Worm (Caenorhabditis elegans) whole organism, young adult: Measurements from ENCODE around the gene C17A2.3.

Experiments used
- B0336.3 ChIP-seq: fragments of 200-800 bp; sonication (Bioruptor generic); IDR thresholded peaks from 2 replicates; pipeline ENCODE4 v1.3.6; 2022; ENCODE audit warnings: missing genetic modification characterization, missing compliant biosample characterization
- C17E4.6 ChIP-seq: fragments of 200-800 bp; sonication (Bioruptor generic); IDR thresholded peaks from 2 replicates; pipeline ENCODE4 v1.3.6; 2022; ENCODE audit warnings: missing genetic modification reagents, missing genetic modification characterization, missing compliant biosample characterization
- D2030.7 ChIP-seq: fragments of 200-800 bp; sonication (Bioruptor generic); IDR thresholded peaks from 2 replicates; pipeline ENCODE4 v1.3.6; 2022; ENCODE audit warnings: missing genetic modification reagents, missing genetic modification characterization, missing compliant biosample characterization
- F23B12.7 ChIP-seq: sonication (generic microtip); optimal IDR thresholded peaks from 2 replicates; lab custom pipeline; 2017; ENCODE audit warnings: missing genetic modification characterization, mild to moderate bottlenecking, missing compliant biosample characterization, antibody characterized with exemption, moderate library complexity; ENCODE audit not compliant: insufficient read depth
- F33H1.4 ChIP-seq: fragments of 200-800 bp; sonication (Bioruptor generic); IDR thresholded peaks from 2 replicates; pipeline ENCODE4 v1.3.6; 2022; ENCODE audit warnings: missing genetic modification reagents, missing genetic modification characterization, missing compliant biosample characterization
- Y53F4B.3 ChIP-seq: fragments of 200-800 bp; sonication (Bioruptor generic); IDR thresholded peaks from 2 replicates; pipeline ENCODE4 v1.3.6; 2022; ENCODE audit warnings: missing genetic modification reagents, missing genetic modification characterization, missing compliant biosample characterization
- Y53G8AR.9 ChIP-seq: fragments of 200-800 bp; sonication (Bioruptor generic); conservative IDR thresholded peaks from 2 replicates; pipeline ENCODE4 v1.3.6; 2022; ENCODE audit warnings: missing genetic modification reagents, missing genetic modification characterization, missing compliant biosample characterization
- akir-1 ChIP-seq: fragments of 200-800 bp; sonication (Bioruptor generic); optimal IDR thresholded peaks from 2 replicates; lab custom pipeline; 2018; ENCODE audit warnings: mild to moderate bottlenecking, missing genetic modification characterization, moderate library complexity, missing compliant biosample characterization
- athp-1 ChIP-seq: sonication (generic microtip); optimal IDR thresholded peaks from 2 replicates; lab custom pipeline; 2017; ENCODE audit warnings: mild to moderate bottlenecking, missing genetic modification characterization, missing compliant biosample characterization
- attf-5 ChIP-seq: fragments of 200-800 bp; sonication (Bioruptor generic); optimal IDR thresholded peaks from 2 replicates; lab custom pipeline; 2018; ENCODE audit warnings: mild to moderate bottlenecking, missing genetic modification characterization, missing compliant biosample characterization
- cebp-1 ChIP-seq, 2 experiments: fragments of 200-800 bp in 1 of 2; sonication (Bioruptor generic) in 1 of 2; sonication (generic microtip) in 1 of 2; IDR thresholded peaks in 1 of 2; optimal IDR thresholded peaks in 1 of 2; 2 replicates each; pipeline versions ENCODE4 v1.3.6 to Lab custom; 2017 to 2022; ENCODE audit warnings: missing compliant biosample characterization in 2 of 2, missing genetic modification characterization in 2 of 2, mild to moderate bottlenecking in 1 of 2, missing genetic modification reagents in 1 of 2, moderate library complexity in 1 of 2
- ceh-100 ChIP-seq: fragments of 200-800 bp; sonication (Bioruptor generic); IDR thresholded peaks from 2 replicates; pipeline ENCODE4 v1.3.6; 2022; ENCODE audit warnings: missing genetic modification reagents, missing genetic modification characterization, missing compliant biosample characterization
- ceh-91 ChIP-seq: fragments of 200-800 bp; sonication (Bioruptor generic); IDR thresholded peaks from 2 replicates; pipeline ENCODE4 v1.3.6; 2022; ENCODE audit warnings: missing genetic modification reagents, missing genetic modification characterization, missing compliant biosample characterization
- dox-1 ChIP-seq: fragments of 200-800 bp; sonication (Bioruptor generic); IDR thresholded peaks from 2 replicates; pipeline ENCODE4 v1.3.6; 2022; ENCODE audit warnings: missing genetic modification reagents, missing genetic modification characterization, missing compliant biosample characterization
- dpl-1 ChIP-seq: fragments of 150-350 bp; optimal IDR thresholded peaks from 2 replicates; lab custom pipeline; 2014; ENCODE audit warnings: missing biosample characterization, missing genetic modification reagents, missing genetic modification characterization
- efl-1 ChIP-seq: fragments of 150-350 bp; optimal IDR thresholded peaks from 2 replicates; lab custom pipeline; 2014; ENCODE audit warnings: missing biosample characterization, missing genetic modification reagents, missing genetic modification characterization
- ekl-4 ChIP-seq: fragments of 200-800 bp; sonication (Bioruptor generic); IDR thresholded peaks from 2 replicates; pipeline ENCODE4 v1.3.6; 2022; ENCODE audit warnings: missing genetic modification reagents, missing genetic modification characterization, missing compliant biosample characterization
- him-1 ChIP-seq: sonication (generic microtip); optimal IDR thresholded peaks from 2 replicates; lab custom pipeline; 2016; ENCODE audit warnings: missing genotype, missing genetic modification reagents, missing genetic modification characterization, missing compliant biosample characterization
- hmg-1.2 ChIP-seq: fragments of 200-800 bp; sonication (Bioruptor generic); IDR thresholded peaks from 2 replicates; pipeline ENCODE4 v1.3.6; 2022; ENCODE audit warnings: missing genetic modification reagents, missing genetic modification characterization, missing compliant biosample characterization
- let-607 ChIP-seq, 2 experiments: fragments of 200-800 bp in 1 of 2; sonication (Bioruptor generic) in 1 of 2; sonication (generic microtip) in 1 of 2; optimal IDR thresholded peaks; 2 replicates each; lab custom pipeline; 2016 to 2018; ENCODE audit warnings: mild to moderate bottlenecking in 2 of 2, missing compliant biosample characterization in 2 of 2, missing genetic modification characterization in 2 of 2, moderate library complexity in 2 of 2, missing genotype in 1 of 2
- lin-35 ChIP-seq, 3 experiments: fragments of 150-350 bp in 2 of 3; sonication (generic microtip) in 1 of 3; optimal IDR thresholded peaks; 2 replicates each; lab custom pipeline; 2014 to 2018; ENCODE audit warnings: missing biosample characterization in 3 of 3, missing genetic modification characterization in 3 of 3, missing genetic modification reagents in 3 of 3
- lin-54 ChIP-seq: fragments of 200-800 bp; sonication (Bioruptor generic); optimal IDR thresholded peaks from 2 replicates; lab custom pipeline; 2018; ENCODE audit warnings: mild to moderate bottlenecking, missing genetic modification characterization, missing compliant biosample characterization
- lsl-1 ChIP-seq: fragments of 200-800 bp; sonication (Bioruptor generic); optimal IDR thresholded peaks from 2 replicates; lab custom pipeline; 2018; ENCODE audit warnings: mild to moderate bottlenecking, missing genetic modification characterization, moderate library complexity, missing compliant biosample characterization
- madf-10 ChIP-seq: sonication (generic microtip); optimal IDR thresholded peaks from 2 replicates; lab custom pipeline; 2016; ENCODE audit warnings: mild to moderate bottlenecking, missing genetic modification characterization, missing compliant biosample characterization
- madf-6 ChIP-seq: fragments of 200-800 bp; sonication (Bioruptor generic); IDR thresholded peaks from 2 replicates; pipeline ENCODE4 v1.3.6; 2022; ENCODE audit warnings: missing genetic modification reagents, missing genetic modification characterization, missing compliant biosample characterization
- madf-8 ChIP-seq: fragments of 200-800 bp; sonication (Bioruptor generic); conservative IDR thresholded peaks from 2 replicates; pipeline ENCODE4 v1.3.6; 2022; ENCODE audit warnings: missing genetic modification reagents, missing genetic modification characterization, missing compliant biosample characterization
- mcd-1 ChIP-seq: fragments of 200-800 bp; sonication (Bioruptor generic); IDR thresholded peaks from 2 replicates; pipeline ENCODE4 v1.3.6; 2022; ENCODE audit warnings: missing genetic modification reagents, missing genetic modification characterization, missing compliant biosample characterization
- nfya-1 ChIP-seq: sonication (generic microtip); optimal IDR thresholded peaks from 2 replicates; lab custom pipeline; 2017; ENCODE audit warnings: antibody characterized with exemption, missing compliant biosample characterization, missing genetic modification characterization, borderline replicate concordance; ENCODE audit not compliant: insufficient read depth
- nhr-179 ChIP-seq: sonication (generic microtip); optimal IDR thresholded peaks from 2 replicates; lab custom pipeline; 2016; ENCODE audit warnings: mild to moderate bottlenecking, missing genetic modification characterization, missing compliant biosample characterization
- pbrm-1 ChIP-seq: fragments of 200-800 bp; sonication (Bioruptor generic); IDR thresholded peaks from 2 replicates; pipeline ENCODE4 v1.3.6; 2022; ENCODE audit warnings: missing genetic modification reagents, missing genetic modification characterization, missing compliant biosample characterization
- rcor-1 ChIP-seq: fragments of 200-800 bp; sonication (Bioruptor generic); IDR thresholded peaks from 2 replicates; pipeline ENCODE4 v1.3.6; 2022; ENCODE audit warnings: missing genetic modification reagents, missing genetic modification characterization, missing compliant biosample characterization
- rpc-1 ChIP-seq, 2 experiments: fragments of 150-350 bp in 1 of 2; sonication (generic microtip) in 1 of 2; optimal IDR thresholded peaks; 2 replicates each; lab custom pipeline; 2014 to 2018; ENCODE audit warnings: missing biosample characterization in 1 of 2, missing genetic modification characterization in 1 of 2, missing genetic modification reagents in 1 of 2, missing genotype in 1 of 2
- snpc-1.1 ChIP-seq: sonication (generic microtip); optimal IDR thresholded peaks from 2 replicates; lab custom pipeline; 2017; ENCODE audit warnings: missing genetic modification characterization, mild to moderate bottlenecking, missing compliant biosample characterization, antibody characterized with exemption, moderate library complexity, missing genotype, missing genetic modification reagents; ENCODE audit not compliant: insufficient read depth
- snpc-1.3 ChIP-seq: sonication (generic microtip); optimal IDR thresholded peaks from 2 replicates; lab custom pipeline; 2017; ENCODE audit warnings: missing genetic modification characterization, mild to moderate bottlenecking, missing compliant biosample characterization, antibody characterized with exemption, moderate library complexity, missing genotype, missing genetic modification reagents; ENCODE audit not compliant: insufficient read depth
- snpc-3.4 ChIP-seq: sonication (generic microtip); optimal IDR thresholded peaks from 2 replicates; lab custom pipeline; 2017; ENCODE audit warnings: missing genetic modification characterization, mild to moderate bottlenecking, missing compliant biosample characterization, antibody characterized with exemption, moderate library complexity, missing genotype, missing genetic modification reagents
- snpc-4 ChIP-seq, 5 experiments: fragments of 150-350 bp in 1 of 5; sonication (generic microtip) in 4 of 5; optimal IDR thresholded peaks; 2 replicates each; lab custom pipeline; 2014 to 2018; ENCODE audit warnings: missing genetic modification characterization in 5 of 5, missing biosample characterization in 3 of 5, antibody characterized with exemption in 2 of 5, mild to moderate bottlenecking in 2 of 5, missing compliant biosample characterization in 2 of 5, missing genotype in 2 of 5, moderate library complexity in 2 of 5, missing genetic modification reagents in 1 of 5
- tbp1 ChIP-seq: fragments of 200-800 bp; sonication (Bioruptor generic); optimal IDR thresholded peaks from 2 replicates; lab custom pipeline; 2018; ENCODE audit warnings: mild to moderate bottlenecking, missing genetic modification characterization, missing compliant biosample characterization
- xnd-1 ChIP-seq: sonication (generic microtip); optimal IDR thresholded peaks from 2 replicates; lab custom pipeline; 2016; ENCODE audit warnings: missing genotype, missing genetic modification reagents, missing genetic modification characterization, missing compliant biosample characterization
- ztf-26 ChIP-seq: sonication (generic microtip); optimal IDR thresholded peaks from 2 replicates; lab custom pipeline; 2017; ENCODE audit warnings: missing genetic modification characterization, missing compliant biosample characterization
- ztf-3 ChIP-seq: fragments of 200-800 bp; sonication (Bioruptor generic); optimal IDR thresholded peaks from 2 replicates; lab custom pipeline; 2018; ENCODE audit warnings: mild to moderate bottlenecking, missing genetic modification characterization, missing compliant biosample characterization

Gene C17A2.3

DNA sequence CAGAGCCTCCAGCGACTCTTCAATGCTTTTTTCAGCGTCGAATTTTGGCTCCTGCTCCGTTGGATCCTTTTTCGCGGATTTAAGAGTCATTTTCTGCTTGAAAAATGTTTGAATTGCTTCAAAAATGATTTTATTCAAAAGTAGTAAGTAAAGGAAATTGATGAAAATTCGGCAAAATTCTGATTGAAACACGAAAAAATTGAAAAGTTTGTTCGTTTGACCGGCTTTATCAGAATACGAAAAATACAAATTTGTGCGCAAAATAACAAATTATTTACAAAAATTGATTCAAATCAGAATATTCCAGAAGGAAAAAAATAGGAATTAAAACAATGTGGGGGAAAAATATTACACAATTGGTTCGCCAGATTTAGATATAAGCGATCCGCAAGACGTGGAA lies 36.4 kb upstream of the C17A2.3 start, which contains the start of gene F54D10.4:
Gene F54D10.4 (minus strand): TSS at position 101 of the 400 bp plus-strand sequence.
- 0 out of 2 replicates have a peak, but pooled peaks have one; percentile 9 for TF ChIP-seq madf-6
- TF ChIP-seq D2030.7 (GFP tag; lab: Robert Waterston, UW) = no peak

ce11 chrII:3808104-3808503 lies 35.3 kb upstream of the C17A2.3 start, which contains the start of gene F54D10.5:
Gene F54D10.5, minus strand, starts transcription at chrII:3808177.
- TF ChIP-seq snpc-1.3 (peak; percentile 57), snpc-4 (GFP tag; optimal IDR thresholded peaks at IDR 0.05; lab: Kevin White, UChicago) (no peak), snpc-4 (tag; optimal IDR thresholded peaks at IDR 0.05; lab: Kevin White, UChicago) (no peak), D2030.7 (GFP tag; lab: Robert Waterston, UW) (0 out of 2 replicates have a peak, but pooled peaks have one; percentile 33), dpl-1 (GFP tag; lab: Kevin White, UChicago) (peak; percentile 71), B0336.3 (GFP tag; lab: Robert Waterston, UW) (no peak), attf-5 (GFP tag; lab: Kevin White, UChicago) (peak; percentile 25), cebp-1 (GFP tag; IDR thresholded peaks at IDR 0.05; lab: Robert Waterston, UW) (no peak), cebp-1 (tag; optimal IDR thresholded peaks at IDR 0.05; lab: Kevin White, UChicago) (peak; percentile 53), tbp1 (GFP tag; lab: Kevin White, UChicago) (peak; percentile 14), dox-1 (GFP tag; lab: Robert Waterston, UW) (0 out of 2 replicates have a peak, but pooled peaks have one; percentile 46), ztf-3 (GFP tag; lab: Kevin White, UChicago) (no peak), lin-35 (GFP tag; optimal IDR thresholded peaks at IDR 0.05; lab: Kevin White, UChicago) (peak in 1 of 3 experiments; percentile 83), akir-1 (GFP tag; lab: Kevin White, UChicago) (no peak), madf-6 (peak; percentile 63; the same call in 1 of the 2 replicates), ekl-4 (peak; percentile 25; the same call in 1 of the 2 replicates), rcor-1 (GFP tag; lab: Robert Waterston, UW) (peak; percentile 44), ztf-26 (tag; lab: Kevin White, UChicago) (no peak), let-607 (tag; optimal IDR thresholded peaks at IDR 0.05; lab: Kevin White, UChicago) (peak in 1 of 2 experiments; percentile 11), rpc-1 (optimal IDR thresholded peaks at IDR 0.05; lab: Kevin White, UChicago) (peak; percentile 25), rpc-1 (tag; optimal IDR thresholded peaks at IDR 0.05; lab: Kevin White, UChicago) (no peak), lin-54 (GFP tag; lab: Kevin White, UChicago) (peak; percentile 68), efl-1 (GFP tag; lab: Kevin White, UChicago) (peak; percentile 43), F33H1.4 (peak; percentile 22; the same call in 1 of the 2 replicates), snpc-3.4 (tag; lab: Kevin White, UChicago) (peak; percentile 25), F23B12.7 (peak; percentile 67), ceh-100 (peak; percentile 26; the same call in 1 of the 2 replicates), hmg-1.2 (GFP tag; lab: Robert Waterston, UW) (peak; percentile 30; the same call in 1 of the 2 replicates), mcd-1 (GFP tag; lab: Robert Waterston, UW) (peak; percentile 73), Y53G8AR.9 (GFP tag; lab: Robert Waterston, UW) (0 out of 2 replicates have a peak, but pooled peaks have one; percentile 14), snpc-1.1 (peak; percentile 33), nhr-179 (tag; lab: Kevin White, UChicago) (no peak), pbrm-1 (0 out of 2 replicates have a peak, but pooled peaks have one; percentile 13), athp-1 (no peak)

- TF ChIP-seq xnd-1 (peak; percentile 98), him-1 (tag; lab: Kevin White, UChicago) (peak; percentile 33), ceh-91 (GFP tag; lab: Robert Waterston, UW) (peak; percentile 61; the same call in 1 of the 2 replicates), madf-10 (tag; lab: Kevin White, UChicago) (no peak), madf-8 (GFP tag; lab: Robert Waterston, UW) (peak; percentile 79), pbrm-1 (no peak), nfya-1 (no peak), lsl-1 (GFP tag; lab: Kevin White, UChicago) (peak; percentile 95), snpc-1.3 (peak; percentile 12), C17E4.6 (GFP tag; lab: Robert Waterston, UW) (no peak), Y53F4B.3 (GFP tag; lab: Robert Waterston, UW) (no peak), D2030.7 (GFP tag; lab: Robert Waterston, UW) (peak; percentile 32; the same call in 1 of the 2 replicates), F33H1.4 (peak; percentile 52), madf-6 (peak; percentile 93)
Measured at ce11 chrII:3808643-3809042, 34.8 kb upstream of the C17A2.3 start.
